Worm (Caenorhabditis elegans) whole organism, L1 larva: ENCODE measurements around the gene lact-1.

Source experiments
- ama-1 ChIP-seq: fragments of 150-350 bp; optimal IDR thresholded peaks from 2 replicates; lab custom pipeline; 2014
- egl-13 ChIP-seq: sonication (generic microtip); optimal IDR thresholded peaks from 2 replicates; lab custom pipeline; 2016; ENCODE audit warnings: missing genotype, missing genetic modification reagents, missing genetic modification characterization, missing compliant biosample characterization
- fkh-10 ChIP-seq: sonication (generic microtip); optimal IDR thresholded peaks from 2 replicates; lab custom pipeline; 2017; ENCODE audit warnings: missing biosample characterization, missing genetic modification reagents, missing genetic modification characterization
- grh-1 ChIP-seq: fragments of 200-800 bp; sonication (Bioruptor generic); IDR thresholded peaks from 2 replicates; pipeline ENCODE4 v1.3.6; 2022; ENCODE audit warnings: missing genetic modification reagents, missing genetic modification characterization, missing compliant biosample characterization
- nhr-47 ChIP-seq: sonication (generic microtip); optimal IDR thresholded peaks from 2 replicates; lab custom pipeline; 2016; ENCODE audit warnings: mild to moderate bottlenecking, missing genetic modification characterization, moderate library complexity, missing compliant biosample characterization
- nhr-76 ChIP-seq: sonication (generic microtip); optimal IDR thresholded peaks from 2 replicates; lab custom pipeline; 2017; ENCODE audit warnings: missing biosample characterization, missing genetic modification characterization
- nhr-84 ChIP-seq: sonication (generic microtip); optimal IDR thresholded peaks from 2 replicates; lab custom pipeline; 2017; ENCODE audit warnings: missing biosample characterization, missing genetic modification characterization
- nhr-85 ChIP-seq: sonication (generic microtip); peaks from one replicate; lab custom pipeline; 2016; ENCODE audit warnings: missing genetic modification characterization, inconsistent platforms, missing compliant biosample characterization
- snpc-4 ChIP-seq: fragments of 150-350 bp; optimal IDR thresholded peaks from 2 replicates; lab custom pipeline; 2014; ENCODE audit warnings: missing biosample characterization, missing genetic modification characterization
- tbx-2 ChIP-seq: sonication (generic microtip); optimal IDR thresholded peaks from 2 replicates; lab custom pipeline; 2016; ENCODE audit warnings: missing genetic modification characterization, missing compliant biosample characterization

DNA sequence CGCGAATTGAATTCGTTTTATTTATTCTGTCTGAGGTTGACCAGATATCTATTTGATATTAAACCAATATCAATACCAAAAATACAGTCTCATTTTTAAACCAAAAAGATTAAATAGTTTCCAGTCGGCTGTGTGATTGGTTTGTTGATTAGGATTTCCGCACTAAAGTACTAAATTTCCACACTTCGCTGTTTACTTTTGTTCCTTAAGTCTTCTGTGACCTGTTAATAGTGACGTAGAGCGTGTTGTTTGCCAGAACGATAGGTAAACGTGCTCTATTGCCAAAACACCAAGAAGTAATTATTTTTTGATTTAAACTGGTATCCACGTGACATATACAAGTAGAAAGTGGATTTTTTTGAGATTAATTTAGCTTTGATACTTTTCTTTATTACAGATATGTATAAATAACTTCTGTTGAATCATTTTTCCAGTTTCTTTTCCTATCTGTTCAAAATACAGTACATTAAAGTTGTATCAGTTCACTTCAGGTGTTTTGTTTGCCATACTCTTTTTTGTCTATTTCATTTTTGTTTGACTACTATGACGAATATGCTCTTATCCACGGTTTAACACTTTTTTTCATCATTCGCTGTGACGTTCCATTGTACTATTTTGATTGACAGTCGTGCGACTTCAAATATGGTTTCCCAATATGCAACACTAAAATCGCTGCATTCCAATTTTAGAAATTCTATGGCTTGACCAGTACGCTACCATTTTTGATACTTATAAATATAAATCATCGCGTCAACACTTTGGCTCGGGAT lies 30.9 kb upstream of the lact-1 start:
- TF ChIP-seq egl-13 (tag; lab: Kevin White, UChicago) = no peak
- no peak for TF ChIP-seq fkh-10 (GFP tag; lab: Kevin White, UChicago)
- TF ChIP-seq snpc-4 (tag; lab: Kevin White, UChicago) = no peak
- no peak for TF ChIP-seq nhr-76
- no peak for TF ChIP-seq tbx-2 (tag; lab: Kevin White, UChicago)
- no peak for TF ChIP-seq ama-1 (lab: Kevin White, UChicago)
- no peak for TF ChIP-seq nhr-84 (tag; lab: Kevin White, UChicago)
- no peak for TF ChIP-seq nhr-47 (tag; lab: Kevin White, UChicago)
- TF ChIP-seq nhr-85 (tag; lab: Kevin White, UChicago) = no peak
- no peak for TF ChIP-seq grh-1 (GFP tag; lab: Robert Waterston, UW)
